Worm (Caenorhabditis elegans): ENCODE results near the gene R04E5.8.

The R04E5.8 gene

ce11 chrX:8796699-8797282 is 9.1 kb downstream of the R04E5.8 start, which contains the start of gene R04E5.7:
TSS of gene R04E5.7 (minus strand) at chrX:8797262.
- no peak for TF ChIP-seq unc-55 (GFP tag; optimal IDR thresholded peaks at IDR 0.05)
- no peak for TF ChIP-seq hlh-6 (tag; optimal IDR thresholded peaks at IDR 0.05)
- no peak for TF ChIP-seq ztf-16 (tag; optimal IDR thresholded peaks at IDR 0.05)
- TF ChIP-seq T23F11.4 (GFP tag; optimal IDR thresholded peaks at IDR 0.05), result peak; percentile 36
- TF ChIP-seq zip-5 (tag; optimal IDR thresholded peaks at IDR 0.05), result no peak
- TF ChIP-seq C08G9.2 (tag; optimal IDR thresholded peaks at IDR 0.05), result peak; percentile 37
- no peak for TF ChIP-seq fax-1 (tag; optimal IDR thresholded peaks at IDR 0.05)

- TF ChIP-seq rnt-1 (tag; optimal IDR thresholded peaks at IDR 0.05) (no peak), npax-4 (tag; optimal IDR thresholded peaks at IDR 0.05) (no peak), nhr-232 (tag; optimal IDR thresholded peaks at IDR 0.05) (no peak), nfya-1 (tag; optimal IDR thresholded peaks at IDR 0.05) (peak; percentile 4), ahr-1 (tag; optimal IDR thresholded peaks at IDR 0.05) (no peak), dmd-4 (tag; optimal IDR thresholded peaks at IDR 0.05; ENCODE audit: borderline replicate concordance) (no peak), ceh-48 (tag; optimal IDR thresholded peaks at IDR 0.05) (peak; percentile 22)
These were observed 14.1 kb downstream of the R04E5.8 start, which contains the start of gene chup-1 for ce11 chrX:8791821-8792220. TSS of gene chup-1 (plus strand) at chrX:8792160.

ce11 chrX:8790093-8790492 is 15.8 kb downstream of the R04E5.8 start:
- no peak for TF ChIP-seq fkh-10 (GFP tag; optimal IDR thresholded peaks at IDR 0.05)
- TF ChIP-seq ceh-22 (tag; optimal IDR thresholded peaks at IDR 0.05), result no peak

ce11 chrX:8789014-8789506 is 16.9 kb downstream of the R04E5.8 start, which contains the start of gene unc-27:
TSS of gene unc-27 (plus strand) at chrX:8789456.
- TF ChIP-seq unc-55 (GFP tag; optimal IDR thresholded peaks at IDR 0.05) (peak; percentile 71), pros-1 (tag; optimal IDR thresholded peaks at IDR 0.05) (no peak), unc-42 (tag; optimal IDR thresholded peaks at IDR 0.05) (no peak), nfya-1 (tag; optimal IDR thresholded peaks at IDR 0.05) (peak; percentile 40), C38D4.7 (GFP tag; optimal IDR thresholded peaks at IDR 0.05) (no peak), ceh-24 (tag; optimal IDR thresholded peaks at IDR 0.05) (no peak), npax-4 (tag; optimal IDR thresholded peaks at IDR 0.05) (no peak), elt-4 (tag; optimal IDR thresholded peaks at IDR 0.05) (no peak), pag-3 (tag; optimal IDR thresholded peaks at IDR 0.05; ENCODE audit: borderline replicate concordance) (no peak), ceh-6 (GFP tag; optimal IDR thresholded peaks at IDR 0.05) (no peak), ref-2 (tag; optimal IDR thresholded peaks at IDR 0.05) (no peak), T23F11.4 (GFP tag; optimal IDR thresholded peaks at IDR 0.05) (no peak), ceh-9 (tag; optimal IDR thresholded peaks at IDR 0.05) (no peak), pax-1 (tag; optimal IDR thresholded peaks at IDR 0.05) (no peak), rnt-1 (tag; optimal IDR thresholded peaks at IDR 0.05) (peak; percentile 75), hlh-30 (tag; optimal IDR thresholded peaks at IDR 0.05; ENCODE audit: insufficient read depth) (no peak), ceh-45 (GFP tag; IDR thresholded peaks at IDR 0.05) (no peak), elt-2 (tag; optimal IDR thresholded peaks at IDR 0.05) (no peak), fkh-6 (tag; optimal IDR thresholded peaks at IDR 0.05) (no peak), nhr-232 (tag; optimal IDR thresholded peaks at IDR 0.05) (no peak), hlh-8 (tag; optimal IDR thresholded peaks at IDR 0.05) (no peak), syd-9 (tag; optimal IDR thresholded peaks at IDR 0.05) (peak; percentile 13), hlh-13 (GFP tag; optimal IDR thresholded peaks at IDR 0.05) (no peak), gmeb-2 (tag; optimal IDR thresholded peaks at IDR 0.05) (no peak), dmd-4 (tag; optimal IDR thresholded peaks at IDR 0.05; ENCODE audit: borderline replicate concordance) (no peak), K09A11.1 (tag; optimal IDR thresholded peaks at IDR 0.05; ENCODE audit: insufficient read depth) (no peak), unc-86 (tag; optimal IDR thresholded peaks at IDR 0.05) (no peak), madf-2 (tag; optimal IDR thresholded peaks at IDR 0.05) (no peak), zip-5 (tag; optimal IDR thresholded peaks at IDR 0.05) (no peak), pat-9 (tag; optimal IDR thresholded peaks at IDR 0.05) (no peak), ceh-18 (tag; optimal IDR thresholded peaks at IDR 0.05) (peak; percentile 72), ceh-48 (tag; optimal IDR thresholded peaks at IDR 0.05) (no peak), Y22D7AL.16 (tag; optimal IDR thresholded peaks at IDR 0.05) (no peak), ceh-2 (tag; optimal IDR thresholded peaks at IDR 0.05) (no peak)
